Fruit fly (Drosophila melanogaster) whole organism, embryonic: Measurements from ENCODE around the gene Shmt.

Experiments used
- Asciz ChIP-seq: fragments of 200-800 bp; sonication (Bioruptor generic); optimal IDR thresholded peaks from 2 replicates; lab custom pipeline; 2017; ENCODE audit warnings: missing biosample characterization, mild to moderate bottlenecking, missing genetic modification characterization, missing genetic modification reagents
- Atf-2 ChIP-seq: fragments of 200-800 bp; sonication (Bioruptor generic); optimal IDR thresholded peaks from 2 replicates; lab custom pipeline; 2016; ENCODE audit warnings: missing biosample characterization, missing genetic modification characterization
- BEAF-32 ChIP-seq: fragments of 200-800 bp; sonication (Bioruptor generic); optimal IDR thresholded peaks from 3 replicates; lab custom pipeline; 2017; ENCODE audit warnings: missing biosample characterization, missing genetic modification characterization, mild to moderate bottlenecking, moderate library complexity, missing genetic modification reagents
- CG10267 ChIP-seq: fragments of 200-800 bp; sonication (Bioruptor generic); optimal IDR thresholded peaks from 2 replicates; lab custom pipeline; 2018; ENCODE audit warnings: missing biosample characterization, mild to moderate bottlenecking, missing genetic modification characterization, moderate library complexity
- CG10431 ChIP-seq: fragments of 200-800 bp; sonication (Bioruptor generic); optimal IDR thresholded peaks from 3 replicates; lab custom pipeline; 2018; ENCODE audit warnings: missing biosample characterization, mild to moderate bottlenecking, missing genetic modification characterization
- CG10565 ChIP-seq: fragments of 200-800 bp; sonication (Bioruptor generic); optimal IDR thresholded peaks from 3 replicates; lab custom pipeline; 2016; ENCODE audit warnings: missing biosample characterization, mild to moderate bottlenecking, missing genetic modification characterization
- CG10959 ChIP-seq: fragments of 200-800 bp; sonication (Bioruptor generic); IDR thresholded peaks from 2 replicates; pipeline ENCODE4 v1.3.6; 2022; ENCODE audit warnings: missing biosample characterization, missing genetic modification characterization
- CG11723 ChIP-seq: fragments of 200-800 bp; sonication (Bioruptor generic); optimal IDR thresholded peaks from 2 replicates; lab custom pipeline; 2017; ENCODE audit warnings: missing biosample characterization, mild to moderate bottlenecking, missing genetic modification characterization
- CG1233 ChIP-seq: fragments of 200-800 bp; sonication (Bioruptor generic); optimal IDR thresholded peaks from 4 replicates; lab custom pipeline; 2018; ENCODE audit warnings: missing biosample characterization, mild to moderate bottlenecking, missing genetic modification characterization
- CG14965 ChIP-seq: fragments of 200-800 bp; sonication (Bioruptor generic); optimal IDR thresholded peaks from 2 replicates; lab custom pipeline; 2016; ENCODE audit warnings: missing biosample characterization, missing genetic modification characterization, borderline replicate concordance
- CG1832 ChIP-seq: fragments of 200-800 bp; sonication (Bioruptor generic); optimal IDR thresholded peaks from 2 replicates; lab custom pipeline; 2017; ENCODE audit warnings: missing biosample characterization, mild to moderate bottlenecking, missing genetic modification characterization, inconsistent platforms
- CG18619 ChIP-seq: fragments of 200-800 bp; sonication (Bioruptor generic); optimal IDR thresholded peaks from 3 replicates; lab custom pipeline; 2017; ENCODE audit warnings: missing biosample characterization, mild to moderate bottlenecking, missing genetic modification characterization
- CG2202 ChIP-seq: fragments of 200-800 bp; sonication (Bioruptor generic); optimal IDR thresholded peaks from 2 replicates; lab custom pipeline; 2018; ENCODE audit warnings: missing biosample characterization, mild to moderate bottlenecking, missing genetic modification characterization
- CG31441 ChIP-seq: fragments of 200-800 bp; sonication (Bioruptor generic); IDR thresholded peaks from 2 replicates; pipeline ENCODE4 v1.3.6; 2022; ENCODE audit warnings: missing biosample characterization, missing genetic modification characterization
- CG32772 ChIP-seq: fragments of 200-800 bp; sonication (Bioruptor generic); IDR thresholded peaks from 2 replicates; pipeline ENCODE4 v1.3.6; 2022; ENCODE audit warnings: missing biosample characterization, missing genetic modification characterization
- CG3838 ChIP-seq: fragments of 200-800 bp; sonication (Bioruptor generic); optimal IDR thresholded peaks from 3 replicates; lab custom pipeline; 2016; ENCODE audit warnings: missing biosample characterization, missing genetic modification characterization
- CG4328 ChIP-seq: fragments of 200-800 bp; sonication (Bioruptor generic); optimal IDR thresholded peaks from 3 replicates; lab custom pipeline; 2017; ENCODE audit warnings: missing biosample characterization, missing genetic modification reagents, missing genetic modification characterization
- CG4424 ChIP-seq: fragments of 200-800 bp; sonication (Bioruptor generic); optimal IDR thresholded peaks from 3 replicates; lab custom pipeline; 2016; ENCODE audit warnings: missing biosample characterization, missing genetic modification characterization
- CG4707 ChIP-seq: fragments of 200-800 bp; sonication (Bioruptor generic); optimal IDR thresholded peaks from 2 replicates; lab custom pipeline; 2018; ENCODE audit warnings: missing biosample characterization, mild to moderate bottlenecking, missing genetic modification characterization, moderate library complexity
- CG6791 ChIP-seq: fragments of 200-800 bp; sonication (Bioruptor generic); IDR thresholded peaks from 3 replicates; pipeline ENCODE4 v1.3.6; 2022; ENCODE audit warnings: missing biosample characterization, missing genetic modification characterization; ENCODE audit not compliant: partially characterized antibody
- CG7357 ChIP-seq: fragments of 200-800 bp; sonication (Bioruptor generic); IDR thresholded peaks from 3 replicates; pipeline ENCODE4 v1.3.6; 2022; ENCODE audit warnings: missing biosample characterization, missing genetic modification characterization
- CG7963 ChIP-seq: fragments of 200-800 bp; sonication (Bioruptor generic); IDR thresholded peaks from 3 replicates; pipeline ENCODE4 v1.3.6; 2022; ENCODE audit warnings: missing biosample characterization, missing genetic modification characterization; ENCODE audit not compliant: partially characterized antibody
- CG9797 ChIP-seq: fragments of 200-800 bp; sonication (Bioruptor generic); optimal IDR thresholded peaks from 3 replicates; lab custom pipeline; 2018; ENCODE audit warnings: missing biosample characterization, mild to moderate bottlenecking, missing genetic modification characterization
- CkIIα-i1 ChIP-seq: fragments of 200-800 bp; sonication (Bioruptor generic); IDR thresholded peaks from 2 replicates; pipeline ENCODE4 v1.3.6; 2022; ENCODE audit warnings: missing biosample characterization, missing genetic modification characterization
- Dbx ChIP-seq: fragments of 200-800 bp; sonication (Bioruptor generic); IDR thresholded peaks from 3 replicates; pipeline ENCODE4 v1.3.6; 2022; ENCODE audit warnings: missing biosample characterization, missing genetic modification characterization
- Elba2 ChIP-seq: fragments of 200-800 bp; sonication (Bioruptor generic); optimal IDR thresholded peaks from 3 replicates; lab custom pipeline; 2016; ENCODE audit warnings: missing biosample characterization, missing genetic modification characterization
- GATAe ChIP-seq: fragments of 200-800 bp; sonication (Bioruptor generic); conservative IDR thresholded peaks from 2 replicates; pipeline ENCODE4 v1.3.6; 2022; ENCODE audit warnings: missing biosample characterization, missing genetic modification characterization
- Lpt ChIP-seq: fragments of >200 bp; optimal IDR thresholded peaks from 2 replicates; lab custom pipeline; 2018; ENCODE audit warnings: missing biosample characterization, missing genetic modification characterization
- Poxn ChIP-seq: fragments of 200-800 bp; sonication (Bioruptor generic); IDR thresholded peaks from 2 replicates; pipeline ENCODE4 v1.3.6; 2022; ENCODE audit warnings: missing biosample characterization, missing genetic modification characterization
- Scr ChIP-seq: fragments of 200-800 bp; sonication (Bioruptor generic); IDR thresholded peaks from 2 replicates; pipeline ENCODE4 v1.3.6; 2022; ENCODE audit warnings: missing biosample characterization, missing genetic modification characterization; ENCODE audit not compliant: partially characterized antibody
- Spps ChIP-seq: fragments of 200-800 bp; sonication (Bioruptor generic); optimal IDR thresholded peaks from 2 replicates; lab custom pipeline; 2018; ENCODE audit warnings: missing biosample characterization, mild to moderate bottlenecking, missing genetic modification characterization
- Sry-δ ChIP-seq: fragments of 200-800 bp; sonication (Bioruptor generic); optimal IDR thresholded peaks from 2 replicates; lab custom pipeline; 2016; ENCODE audit warnings: missing biosample characterization, missing genetic modification characterization
- Ssrp ChIP-seq: fragments of 200-800 bp; sonication (Bioruptor generic); optimal IDR thresholded peaks from 2 replicates; lab custom pipeline; 2018; ENCODE audit warnings: missing biosample characterization, mild to moderate bottlenecking, missing genetic modification characterization, moderate library complexity
- Xrp1 ChIP-seq: fragments of 200-800 bp; sonication (Bioruptor generic); IDR thresholded peaks from 2 replicates; pipeline ENCODE4 v1.3.6; 2022; ENCODE audit warnings: missing biosample characterization, missing genetic modification characterization
- ab ChIP-seq: fragments of 200-800 bp; sonication (Bioruptor generic); optimal IDR thresholded peaks from 2 replicates; lab custom pipeline; 2016; ENCODE audit warnings: missing biosample characterization, missing genetic modification characterization
- aop ChIP-seq: fragments of 200-800 bp; sonication (Bioruptor generic); IDR thresholded peaks from 2 replicates; pipeline ENCODE4 v1.3.6; 2022; ENCODE audit warnings: missing biosample characterization, missing genetic modification characterization
- ara ChIP-seq: fragments of 200-800 bp; sonication (Bioruptor generic); IDR thresholded peaks from 2 replicates; pipeline ENCODE4 v1.3.6; 2022; ENCODE audit warnings: missing biosample characterization, missing genetic modification characterization
- btn ChIP-seq: fragments of 200-800 bp; sonication (Bioruptor generic); optimal IDR thresholded peaks from 2 replicates; lab custom pipeline; 2016; ENCODE audit warnings: missing biosample characterization, missing genetic modification characterization
- corto ChIP-seq: fragments of 200-800 bp; sonication (Bioruptor generic); optimal IDR thresholded peaks from 2 replicates; lab custom pipeline; 2016; ENCODE audit warnings: missing biosample characterization, mild to moderate bottlenecking, missing genetic modification characterization, moderate library complexity
- dmrt99B ChIP-seq: fragments of 200-800 bp; sonication (Bioruptor generic); optimal IDR thresholded peaks from 2 replicates; lab custom pipeline; 2018; ENCODE audit warnings: missing biosample characterization, mild to moderate bottlenecking, missing genetic modification characterization, moderate library complexity
- ewg ChIP-seq: fragments of 200-800 bp; sonication (Bioruptor generic); optimal IDR thresholded peaks from 3 replicates; lab custom pipeline; 2017; ENCODE audit warnings: mild to moderate bottlenecking, missing biosample characterization, missing genetic modification reagents, missing genetic modification characterization
- fd102C ChIP-seq: fragments of 200-800 bp; sonication (Bioruptor generic); optimal IDR thresholded peaks from 2 replicates; lab custom pipeline; 2018; ENCODE audit warnings: missing biosample characterization, mild to moderate bottlenecking, missing genetic modification characterization, moderate library complexity
- luna ChIP-seq: fragments of 200-800 bp; sonication (Bioruptor generic); optimal IDR thresholded peaks from 2 replicates; lab custom pipeline; 2016; ENCODE audit warnings: missing biosample characterization, missing genetic modification characterization
- pita ChIP-seq: fragments of 200-800 bp; sonication (Bioruptor generic); optimal IDR thresholded peaks from 2 replicates; lab custom pipeline; 2017; ENCODE audit warnings: missing biosample characterization, mild to moderate bottlenecking, missing genetic modification characterization
- pzg ChIP-seq: fragments of 200-800 bp; sonication (Bioruptor generic); optimal IDR thresholded peaks from 3 replicates; lab custom pipeline; 2018; ENCODE audit warnings: missing biosample characterization, mild to moderate bottlenecking, missing genetic modification characterization, moderate library complexity
- schlank ChIP-seq: fragments of 200-800 bp; sonication (Bioruptor generic); optimal IDR thresholded peaks from 2 replicates; lab custom pipeline; 2018; ENCODE audit warnings: missing biosample characterization, mild to moderate bottlenecking, missing genetic modification characterization
- sens ChIP-seq: fragments of 200-800 bp; sonication (Bioruptor generic); peaks from one replicate; lab custom pipeline; 2016; ENCODE audit warnings: missing biosample characterization, missing genetic modification characterization
- shn ChIP-seq: fragments of 200-800 bp; sonication (Bioruptor generic); optimal IDR thresholded peaks from 3 replicates; lab custom pipeline; 2016; ENCODE audit warnings: missing biosample characterization, missing genetic modification characterization
- sr ChIP-seq: fragments of 200-800 bp; sonication (Bioruptor generic); IDR thresholded peaks from 3 replicates; pipeline ENCODE4 v1.3.6; 2022; ENCODE audit warnings: missing biosample characterization, missing genetic modification characterization
- tup ChIP-seq: fragments of 200-800 bp; sonication (Bioruptor generic); optimal IDR thresholded peaks from 2 replicates; lab custom pipeline; 2016; ENCODE audit warnings: missing biosample characterization, mild to moderate bottlenecking, missing genetic modification characterization, moderate library complexity
- vvl ChIP-seq: fragments of 200-800 bp; sonication (Bioruptor generic); IDR thresholded peaks from 2 replicates; pipeline ENCODE4 v1.3.6; 2022; ENCODE audit warnings: missing biosample characterization, missing genetic modification characterization

Gene Shmt

dm6 chrX:5941824-5942223 is 25.2 kb upstream of the Shmt start (continued):
- TF ChIP-seq CG4424 (GFP tag; lab: Kevin White, UChicago) = no peak
- TF ChIP-seq Elba2 (GFP tag; lab: Kevin White, UChicago) = no peak
- peak; percentile 70 for TF ChIP-seq Scr (GFP tag; lab: Robert Waterston, UW)
- TF ChIP-seq shn = no peak
- no peak for TF ChIP-seq CG9797 (GFP tag; lab: Kevin White, UChicago)
- no peak for TF ChIP-seq tup (GFP tag; lab: Kevin White, UChicago)
- peak; percentile 65 for TF ChIP-seq BEAF-32 (GFP tag; lab: Kevin White, UChicago)
- no peak for TF ChIP-seq sr (GFP tag; lab: Robert Waterston, UW)
- TF ChIP-seq CG10565 (GFP tag; lab: Kevin White, UChicago) = no peak
- no peak for TF ChIP-seq ab (GFP tag; lab: Kevin White, UChicago)
- TF ChIP-seq CG18619 (GFP tag; lab: Kevin White, UChicago) = no peak
- no peak for TF ChIP-seq Spps (tag; lab: Kevin White, UChicago)
- peak; percentile 54 for TF ChIP-seq Sry-δ
- TF ChIP-seq GATAe (GFP tag; lab: Robert Waterston, UW) = no peak
- TF ChIP-seq Xrp1 = no peak
- TF ChIP-seq sens (GFP tag; lab: Kevin White, UChicago) = no peak
- no peak for TF ChIP-seq CG3838 (GFP tag; lab: Kevin White, UChicago)
- no peak for TF ChIP-seq ewg (GFP tag; lab: Kevin White, UChicago)
- no peak for TF ChIP-seq CG1832 (GFP tag; lab: Kevin White, UChicago)
- no peak for TF ChIP-seq pita (GFP tag; lab: Kevin White, UChicago)
- no peak for TF ChIP-seq schlank
- no peak for TF ChIP-seq Atf-2 (GFP tag; lab: Kevin White, UChicago)
- TF ChIP-seq CG2202 (tag; lab: Kevin White, UChicago) = no peak
- TF ChIP-seq CG4707 (GFP tag; lab: Kevin White, UChicago) = no peak
- TF ChIP-seq aop = no peak
- no peak for TF ChIP-seq CG1233 (GFP tag; lab: Kevin White, UChicago)
- no peak for TF ChIP-seq Lpt
- no peak for TF ChIP-seq CG7357 (GFP tag; lab: Robert Waterston, UW)
- no peak for TF ChIP-seq ara
- TF ChIP-seq corto = no peak
- no peak for TF ChIP-seq CG31441
- no peak for TF ChIP-seq CG10267
- no peak for TF ChIP-seq fd102C (GFP tag; lab: Kevin White, UChicago)
- no peak for TF ChIP-seq CG11723 (GFP tag; lab: Kevin White, UChicago)
- no peak for TF ChIP-seq CG10959
- TF ChIP-seq Asciz (GFP tag; lab: Kevin White, UChicago) = no peak
- no peak for TF ChIP-seq CG32772 (GFP tag; lab: Robert Waterston, UW)
- TF ChIP-seq CG4328 (GFP tag; lab: Kevin White, UChicago) = no peak
- no peak for TF ChIP-seq CG10431 (GFP tag; lab: Kevin White, UChicago)
- no peak for TF ChIP-seq dmrt99B (tag; lab: Kevin White, UChicago)
- TF ChIP-seq CG14965 (GFP tag; lab: Kevin White, UChicago) = no peak
- peak; percentile 55; the same call in 2 of the 3 replicates for TF ChIP-seq CG7963 (GFP tag; lab: Robert Waterston, UW)
- no peak for TF ChIP-seq luna (GFP tag; lab: Kevin White, UChicago)
- TF ChIP-seq Dbx (GFP tag; lab: Robert Waterston, UW) = no peak
- TF ChIP-seq CG6791 (GFP tag; lab: Robert Waterston, UW) = peak; percentile 71; the same call in 2 of the 3 replicates
- TF ChIP-seq Poxn (GFP tag; lab: Robert Waterston, UW) = no peak
- no peak for TF ChIP-seq vvl (GFP tag; lab: Robert Waterston, UW)
- TF ChIP-seq Ssrp = no peak
- peak; percentile 27 for TF ChIP-seq pzg (GFP tag; lab: Kevin White, UChicago)
- no peak for TF ChIP-seq btn (GFP tag; lab: Kevin White, UChicago)
- no peak for TF ChIP-seq CkIIα-i1 (GFP tag; lab: Robert Waterston, UW)
